Fruit fly (Drosophila melanogaster): ENCODE measurements around the gene CG42590.

CG42590 gene

dm6 chr3L:8028493-8029193 lies 40.4 kb downstream of the CG42590 start (continued):
- TF ChIP-seq CG13296 (GFP tag; optimal IDR thresholded peaks at IDR 0.05): peak; percentile 25
- peak; percentile 98 for TF ChIP-seq Bdp1 (GFP tag; optimal IDR thresholded peaks at IDR 0.05)
- TF ChIP-seq stc (GFP tag; IDR thresholded peaks at IDR 0.05): peak; percentile 54; the same call in 1 of the 2 replicates
- TF ChIP-seq Dip3 (GFP tag; optimal IDR thresholded peaks at IDR 0.05): no peak
- TF ChIP-seq CG17186 (GFP tag; optimal IDR thresholded peaks at IDR 0.05): no peak
- TF ChIP-seq nau (GFP tag; optimal IDR thresholded peaks at IDR 0.05): no peak
- TF ChIP-seq pum (GFP tag; optimal IDR thresholded peaks at IDR 0.05): no peak
- peak; percentile 55; the same call in 1 of the 3 replicates for TF ChIP-seq ci (GFP tag; IDR thresholded peaks at IDR 0.05)
- no peak for TF ChIP-seq Taf1 (GFP tag; IDR thresholded peaks at IDR 0.05)
- TF ChIP-seq Ets97D (GFP tag; optimal IDR thresholded peaks at IDR 0.05): no peak
- TF ChIP-seq ken (GFP tag; IDR thresholded peaks at IDR 0.05): no peak
- peak; percentile 73 for TF ChIP-seq CG6791 (GFP tag; IDR thresholded peaks at IDR 0.05; ENCODE audit: partially characterized antibody)
- TF ChIP-seq CG14441 (GFP tag; IDR thresholded peaks at IDR 0.05): peak; percentile 10; the same call in 1 of the 2 replicates
- no peak for TF ChIP-seq ap (GFP tag; IDR thresholded peaks at IDR 0.05)
- TF ChIP-seq nom (GFP tag; optimal IDR thresholded peaks at IDR 0.05): no peak
- TF ChIP-seq CG13424 (tag; optimal IDR thresholded peaks at IDR 0.05): no peak
- no peak for TF ChIP-seq CG18764 (GFP tag; optimal IDR thresholded peaks at IDR 0.05)
- peak in 1 of 2 experiments; percentile 49 for TF ChIP-seq crp (GFP tag; optimal IDR thresholded peaks at IDR 0.05)
- no peak for TF ChIP-seq CG11093 (GFP tag; IDR thresholded peaks at IDR 0.05)
- TF ChIP-seq toy (GFP tag; IDR thresholded peaks at IDR 0.05): no peak
- TF ChIP-seq CG7271 (tag; optimal IDR thresholded peaks at IDR 0.05): no peak
- TF ChIP-seq eyg (GFP tag; optimal IDR thresholded peaks at IDR 0.05): no peak
- no peak for TF ChIP-seq CG30431 (GFP tag; optimal IDR thresholded peaks at IDR 0.05)
- TF ChIP-seq CG34224 (GFP tag; IDR thresholded peaks at IDR 0.05; ENCODE audit: partially characterized antibody): peak; percentile 49; the same call in 2 of the 3 replicates
- TF ChIP-seq Opbp (GFP tag; IDR thresholded peaks at IDR 0.05; ENCODE audit: partially characterized antibody): no peak
- peak; percentile 70 for TF ChIP-seq bbx (GFP tag; IDR thresholded peaks at IDR 0.05; ENCODE audit: partially characterized antibody)
- TF ChIP-seq CG9727 (GFP tag; optimal IDR thresholded peaks at IDR 0.05): no peak
- TF ChIP-seq HLHmδ (GFP tag; optimal IDR thresholded peaks at IDR 0.05): no peak
- TF ChIP-seq zen2 (GFP tag; IDR thresholded peaks at IDR 0.05; ENCODE audit: partially characterized antibody): peak; percentile 62; the same call in 2 of the 3 replicates
- TF ChIP-seq CG4820 (GFP tag; optimal IDR thresholded peaks at IDR 0.05): no peak
- TF ChIP-seq CG9609 (GFP tag; optimal IDR thresholded peaks at IDR 0.05): no peak
- no peak for TF ChIP-seq dmrt99B (tag; optimal IDR thresholded peaks at IDR 0.05)
- TF ChIP-seq Xbp1 (GFP tag; optimal IDR thresholded peaks at IDR 0.05): no peak
- peak; percentile 38 for TF ChIP-seq abd-A (tag; optimal IDR thresholded peaks at IDR 0.05)
- TF ChIP-seq TFAM (GFP tag; optimal IDR thresholded peaks at IDR 0.05): no peak
- no peak for TF ChIP-seq Hmr (GFP tag; optimal IDR thresholded peaks at IDR 0.05)
- TF ChIP-seq CG2712 (tag; optimal IDR thresholded peaks at IDR 0.05): no peak
- no peak for TF ChIP-seq E2f2 (GFP tag; IDR thresholded peaks at IDR 0.05)
- TF ChIP-seq amos (GFP tag; IDR thresholded peaks at IDR 0.05; ENCODE audit: partially characterized antibody): peak; percentile 28; the same call in 1 of the 2 replicates
- no peak for TF ChIP-seq ttk (GFP tag; IDR thresholded peaks at IDR 0.05)
- TF ChIP-seq CG8924 (tag; optimal IDR thresholded peaks at IDR 0.05): no peak
- peak; percentile 75 for TF ChIP-seq exex (tag; optimal IDR thresholded peaks at IDR 0.05)
- peak; percentile 5 for TF ChIP-seq CG12071 (GFP tag; optimal IDR thresholded peaks at IDR 0.05)
- no peak for TF ChIP-seq CG8944 (GFP tag; optimal IDR thresholded peaks at IDR 0.05)
- TF ChIP-seq Eip74EF (GFP tag; optimal IDR thresholded peaks at IDR 0.05): no peak
- no peak for TF ChIP-seq dmrt11E (tag; optimal IDR thresholded peaks at IDR 0.05)
- TF ChIP-seq CG16815 (GFP tag; optimal IDR thresholded peaks at IDR 0.05): no peak
- TF ChIP-seq Atf6 (GFP tag; IDR thresholded peaks at IDR 0.05): 0 out of 2 replicates have a peak, but pooled peaks have one; percentile 29

Data from whole organism, embryonic.